Worm (Caenorhabditis elegans): ENCODE measurements around the gene W06G6.2.

DNA sequence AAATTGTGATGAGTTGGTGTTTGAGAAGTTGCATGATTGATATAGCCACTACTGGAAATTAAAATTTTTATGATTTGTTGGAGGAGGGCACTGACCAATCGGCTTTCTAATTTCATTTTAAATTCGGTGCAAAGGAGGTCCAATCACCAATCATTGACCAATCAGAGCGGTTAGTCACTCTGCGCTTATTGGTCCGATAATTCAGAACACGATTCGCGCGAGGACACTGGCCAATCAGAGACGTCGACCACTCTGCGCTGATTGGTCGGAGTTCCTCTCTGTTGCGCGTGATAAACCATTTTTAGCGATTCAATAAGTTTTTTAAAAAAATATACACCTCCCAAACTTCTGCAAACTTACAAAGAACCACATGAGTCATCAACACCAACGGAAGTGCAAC lies 29.3 kb upstream of the W06G6.2 start:
- no peak for TF ChIP-seq tbx-2 (tag; optimal IDR thresholded peaks at IDR 0.05)
- TF ChIP-seq blmp-1 (tag; optimal IDR thresholded peaks at IDR 0.05) = no peak
- TF ChIP-seq egl-27 (tag; optimal IDR thresholded peaks at IDR 0.05) = no peak
- TF ChIP-seq pax-3 (tag; optimal IDR thresholded peaks at IDR 0.05) = no peak

All from whole organism, L1 larva.